Fruit fly (Drosophila melanogaster) whole organism, embryonic: ENCODE data around the gene MED14.
A peak's percentile ranks its signal among the peaks of the same experiment; 100 is the strongest.

ENCODE experiments used
- Ada2b ChIP-seq: fragments of 200-800 bp; sonication (Bioruptor generic); IDR thresholded peaks from 2 replicates; pipeline ENCODE4 v1.3.6; 2022; ENCODE audit warnings: missing biosample characterization, missing genetic modification characterization
- Awh ChIP-seq: fragments of 200-800 bp; sonication (Bioruptor generic); IDR thresholded peaks from 2 replicates; pipeline ENCODE4, ENCODE4 v1.3.6; 2022; ENCODE audit warnings: missing biosample characterization, missing genetic modification characterization
- Blimp-1 ChIP-seq: fragments of 200-800 bp; sonication (Bioruptor generic); optimal IDR thresholded peaks from 3 replicates; lab custom pipeline; 2018; ENCODE audit warnings: missing biosample characterization, missing genetic modification characterization, mild to moderate bottlenecking, moderate library complexity, missing genetic modification reagents
- CG10274 ChIP-seq: fragments of 200-800 bp; sonication (Bioruptor generic); optimal IDR thresholded peaks from 3 replicates; lab custom pipeline; 2017; ENCODE audit warnings: missing biosample characterization, mild to moderate bottlenecking, missing genetic modification characterization
- CG15073 ChIP-seq: fragments of 200-800 bp; sonication (Bioruptor generic); optimal IDR thresholded peaks from 2 replicates; lab custom pipeline; 2016; ENCODE audit warnings: missing biosample characterization, missing genetic modification characterization
- CG17802 ChIP-seq: fragments of 200-800 bp; sonication (Bioruptor generic); optimal IDR thresholded peaks from 2 replicates; lab custom pipeline; 2018; ENCODE audit warnings: missing biosample characterization, mild to moderate bottlenecking, missing genetic modification characterization, moderate library complexity
- CG17829 ChIP-seq: fragments of 200-800 bp; optimal IDR thresholded peaks from 2 replicates; lab custom pipeline; 2019; ENCODE audit warnings: missing biosample characterization, mild to moderate bottlenecking, missing genetic modification characterization, moderate library complexity
- CG1792 ChIP-seq: fragments of 200-800 bp; sonication (Bioruptor generic); optimal IDR thresholded peaks from 2 replicates; lab custom pipeline; 2016; ENCODE audit warnings: missing biosample characterization, missing genetic modification characterization
- CG18476 ChIP-seq: fragments of 200-800 bp; sonication (Bioruptor generic); optimal IDR thresholded peaks from 2 replicates; lab custom pipeline; 2016; ENCODE audit warnings: missing biosample characterization, mild to moderate bottlenecking, missing genetic modification characterization
- CG2116 ChIP-seq: fragments of 200-800 bp; sonication (Bioruptor generic); optimal IDR thresholded peaks from 3 replicates; lab custom pipeline; 2018; ENCODE audit warnings: missing biosample characterization, mild to moderate bottlenecking, missing genetic modification characterization
- CG3847 ChIP-seq: fragments of 200-800 bp; sonication (Bioruptor generic); IDR thresholded peaks from 2 replicates; pipeline ENCODE4 v1.3.6; 2022; ENCODE audit warnings: missing biosample characterization, missing genetic modification characterization
- CG4360 ChIP-seq: fragments of 200-800 bp; sonication (Bioruptor generic); IDR thresholded peaks from 2 replicates; pipeline ENCODE4 v1.3.6; 2022; ENCODE audit warnings: missing biosample characterization, missing genetic modification characterization
- CG4707 ChIP-seq: fragments of 200-800 bp; sonication (Bioruptor generic); optimal IDR thresholded peaks from 2 replicates; lab custom pipeline; 2018; ENCODE audit warnings: missing biosample characterization, mild to moderate bottlenecking, missing genetic modification characterization, moderate library complexity
- CG6654 ChIP-seq: fragments of 200-800 bp; sonication (Bioruptor generic); optimal IDR thresholded peaks from 2 replicates; lab custom pipeline; 2017; ENCODE audit warnings: missing biosample characterization, mild to moderate bottlenecking, missing genetic modification characterization
- CG6765 ChIP-seq: fragments of 200-800 bp; sonication (Bioruptor generic); optimal IDR thresholded peaks from 3 replicates; lab custom pipeline; 2017; ENCODE audit warnings: missing biosample characterization, mild to moderate bottlenecking, missing genetic modification characterization
- CG8281 ChIP-seq: fragments of 200-800 bp; sonication (Bioruptor generic); optimal IDR thresholded peaks from 2 replicates; lab custom pipeline; 2018; ENCODE audit warnings: missing biosample characterization, mild to moderate bottlenecking, missing genetic modification characterization, moderate library complexity
- CG8359 ChIP-seq: fragments of 200-800 bp; sonication (Bioruptor generic); optimal IDR thresholded peaks from 2 replicates; lab custom pipeline; 2017; ENCODE audit warnings: missing biosample characterization, mild to moderate bottlenecking, missing genetic modification characterization, borderline replicate concordance
- CHES-1-like ChIP-seq: fragments of 200-800 bp; sonication (Bioruptor generic); optimal IDR thresholded peaks from 2 replicates; lab custom pipeline; 2016; ENCODE audit warnings: missing biosample characterization, missing genetic modification characterization
- Drgx ChIP-seq: fragments of 200-800 bp; sonication (Bioruptor generic); IDR thresholded peaks from 2 replicates; pipeline ENCODE4 v1.3.6; 2022; ENCODE audit warnings: missing biosample characterization, missing genetic modification characterization
- E2f1 ChIP-seq: fragments of 200-800 bp; sonication (Bioruptor generic); IDR thresholded peaks from 2 replicates; pipeline ENCODE4 v1.3.6; 2022; ENCODE audit warnings: missing biosample characterization, missing genetic modification characterization
- Fer2 ChIP-seq: fragments of 200-800 bp; sonication (Bioruptor generic); optimal IDR thresholded peaks from 2 replicates; lab custom pipeline; 2018; ENCODE audit warnings: missing biosample characterization, mild to moderate bottlenecking, missing genetic modification characterization, moderate library complexity
- Hr78 ChIP-seq, 2 experiments: fragments of 200-800 bp in 1 of 2; fragments of >200 bp in 1 of 2; sonication (Bioruptor generic) in 1 of 2; optimal IDR thresholded peaks; 2 replicates each; lab custom pipeline; 2017 to 2019; ENCODE audit warnings: missing biosample characterization in 2 of 2, missing genetic modification characterization in 2 of 2, mild to moderate bottlenecking in 1 of 2, moderate library complexity in 1 of 2
- Mad ChIP-seq: fragments of 200-800 bp; sonication (Bioruptor generic); optimal IDR thresholded peaks from 2 replicates; lab custom pipeline; 2016; ENCODE audit warnings: missing biosample characterization, missing genetic modification characterization
- NC2α ChIP-seq: fragments of 200-800 bp; sonication (Bioruptor generic); optimal IDR thresholded peaks from 2 replicates; lab custom pipeline; 2016; ENCODE audit warnings: missing biosample characterization, missing genetic modification characterization
- Opbp ChIP-seq: fragments of 200-800 bp; sonication (Bioruptor generic); IDR thresholded peaks from 3 replicates; pipeline ENCODE4 v1.3.6; 2022; ENCODE audit warnings: missing biosample characterization, missing genetic modification characterization; ENCODE audit not compliant: partially characterized antibody
- Pdp1 ChIP-seq, 2 experiments: fragments of 200-800 bp; sonication (Bioruptor generic); optimal IDR thresholded peaks; 3 replicates each; lab custom pipeline; 2016; ENCODE audit warnings: missing biosample characterization in 2 of 2, missing genetic modification characterization in 2 of 2, mild to moderate bottlenecking in 1 of 2, moderate library complexity in 1 of 2
- Spps ChIP-seq: fragments of 200-800 bp; sonication (Bioruptor generic); optimal IDR thresholded peaks from 2 replicates; lab custom pipeline; 2018; ENCODE audit warnings: missing biosample characterization, mild to moderate bottlenecking, missing genetic modification characterization
- Tbp ChIP-seq: fragments of >200 bp; optimal IDR thresholded peaks from 2 replicates; lab custom pipeline; 2018; ENCODE audit warnings: missing biosample characterization, missing genetic modification characterization
- Usf ChIP-seq: fragments of 200-800 bp; sonication (Bioruptor generic); optimal IDR thresholded peaks from 2 replicates; lab custom pipeline; 2017; ENCODE audit warnings: missing genotype, missing biosample characterization, missing genetic modification characterization
- Xrp1 ChIP-seq: fragments of 200-800 bp; sonication (Bioruptor generic); IDR thresholded peaks from 2 replicates; pipeline ENCODE4 v1.3.6; 2022; ENCODE audit warnings: missing biosample characterization, missing genetic modification characterization
- da ChIP-seq: fragments of 200-800 bp; sonication (Bioruptor generic); optimal IDR thresholded peaks from 2 replicates; lab custom pipeline; 2016; ENCODE audit warnings: missing biosample characterization, missing genetic modification characterization
- fru ChIP-seq: fragments of >200 bp; optimal IDR thresholded peaks from 2 replicates; lab custom pipeline; 2017
- her ChIP-seq: fragments of 200-800 bp; sonication (Bioruptor generic); optimal IDR thresholded peaks from 2 replicates; lab custom pipeline; 2016; ENCODE audit warnings: missing biosample characterization, missing genetic modification characterization
- hkb ChIP-seq, 2 experiments: fragments of 200-800 bp in 1 of 2; fragments of >200 bp in 1 of 2; sonication (Bioruptor generic) in 1 of 2; IDR thresholded peaks in 1 of 2; optimal IDR thresholded peaks in 1 of 2; 2 replicates each; pipeline versions ENCODE4 v1.3.6 to Lab custom; 2017 to 2022; ENCODE audit warnings: missing biosample characterization in 1 of 2, missing genetic modification characterization in 1 of 2
- jigr1 ChIP-seq: fragments of 200-800 bp; sonication (Bioruptor generic); IDR thresholded peaks from 3 replicates; pipeline ENCODE4 v1.3.6; 2022; ENCODE audit warnings: missing biosample characterization, missing genetic modification characterization
- lmd ChIP-seq: fragments of 200-800 bp; sonication (Bioruptor generic); IDR thresholded peaks from 2 replicates; pipeline ENCODE4 v1.3.6; 2022; ENCODE audit warnings: missing biosample characterization, missing genetic modification characterization
- lov ChIP-seq, 2 experiments: fragments of 200-800 bp in 1 of 2; fragments of >200 bp in 1 of 2; sonication (Bioruptor generic) in 1 of 2; IDR thresholded peaks in 1 of 2; optimal IDR thresholded peaks in 1 of 2; 2 replicates in 1 of 2; 3 replicates in 1 of 2; pipeline versions ENCODE4 v1.3.6 to Lab custom; 2017 to 2022; ENCODE audit warnings: missing biosample characterization in 1 of 2, missing genetic modification characterization in 1 of 2
- luna ChIP-seq: fragments of 200-800 bp; sonication (Bioruptor generic); optimal IDR thresholded peaks from 2 replicates; lab custom pipeline; 2016; ENCODE audit warnings: missing biosample characterization, missing genetic modification characterization
- odd ChIP-seq: fragments of 200-800 bp; sonication (Bioruptor generic); optimal IDR thresholded peaks from 2 replicates; lab custom pipeline; 2017; ENCODE audit warnings: missing biosample characterization, mild to moderate bottlenecking, missing genetic modification characterization
- p53 ChIP-seq: fragments of 200-800 bp; sonication (Bioruptor generic); optimal IDR thresholded peaks from 2 replicates; lab custom pipeline; 2016; ENCODE audit warnings: missing biosample characterization, missing genetic modification characterization
- peb ChIP-seq: fragments of 200-800 bp; sonication (Bioruptor generic); IDR thresholded peaks from 2 replicates; pipeline ENCODE4 v1.3.6; 2022; ENCODE audit warnings: missing biosample characterization, missing genetic modification characterization
- pita ChIP-seq: fragments of 200-800 bp; sonication (Bioruptor generic); optimal IDR thresholded peaks from 2 replicates; lab custom pipeline; 2017; ENCODE audit warnings: missing biosample characterization, mild to moderate bottlenecking, missing genetic modification characterization
- pnt ChIP-seq: fragments of 200-800 bp; sonication (Bioruptor generic); optimal IDR thresholded peaks from 3 replicates; lab custom pipeline; 2016; ENCODE audit warnings: missing biosample characterization, missing genetic modification characterization
- repo ChIP-seq: fragments of 200-800 bp; sonication (Bioruptor generic); optimal IDR thresholded peaks from 2 replicates; lab custom pipeline; 2016; ENCODE audit warnings: missing biosample characterization, missing genetic modification characterization
- sd ChIP-seq: fragments of 200-800 bp; sonication (Bioruptor generic); optimal IDR thresholded peaks from 3 replicates; lab custom pipeline; 2018; ENCODE audit warnings: missing biosample characterization, mild to moderate bottlenecking, missing genetic modification characterization, moderate library complexity
- sim ChIP-seq: fragments of 200-800 bp; sonication (Bioruptor generic); IDR thresholded peaks from 2 replicates; pipeline ENCODE4 v1.3.6; 2022; ENCODE audit warnings: missing biosample characterization, missing genetic modification characterization
- slbo ChIP-seq: fragments of 200-800 bp; sonication (Bioruptor generic); IDR thresholded peaks from 2 replicates; pipeline ENCODE4 v1.3.6; 2022; ENCODE audit warnings: missing biosample characterization, missing genetic modification characterization
- sna ChIP-seq: fragments of 200-800 bp; sonication (Bioruptor generic); IDR thresholded peaks from 2 replicates; pipeline ENCODE4 v1.3.6; 2022; ENCODE audit warnings: missing biosample characterization, missing genetic modification characterization; ENCODE audit not compliant: partially characterized antibody
- toy ChIP-seq: fragments of 200-800 bp; sonication (Bioruptor generic); IDR thresholded peaks from 2 replicates; pipeline ENCODE4 v1.3.6; 2022; ENCODE audit warnings: missing biosample characterization, missing genetic modification characterization
- tup ChIP-seq: fragments of 200-800 bp; sonication (Bioruptor generic); optimal IDR thresholded peaks from 2 replicates; lab custom pipeline; 2016; ENCODE audit warnings: missing biosample characterization, mild to moderate bottlenecking, missing genetic modification characterization, moderate library complexity

MED14 gene

dm6 chr3L:629353-629915, 36.4 kb downstream of the MED14 start (continued):
- TF ChIP-seq Mad (GFP tag; lab: Kevin White, UChicago) (no peak), sd (peak; percentile 81), lmd (GFP tag; lab: Robert Waterston, UW) (0 out of 2 replicates have a peak, but pooled peaks have one; percentile 9), luna (GFP tag; lab: Kevin White, UChicago) (no peak), p53 (GFP tag; lab: Kevin White, UChicago) (no peak), Blimp-1 (GFP tag; lab: Kevin White, UChicago) (peak; percentile 21), CG4360 (peak; percentile 91), Xrp1 (GFP tag; lab: Robert Waterston, UW) (peak; percentile 15; the same call in 1 of the 2 replicates), her (GFP tag; lab: Kevin White, UChicago) (no peak), hkb (optimal IDR thresholded peaks at IDR 0.05; lab: Kevin White, UChicago) (no peak), hkb (GFP tag; IDR thresholded peaks at IDR 0.05; lab: Robert Waterston, UW) (peak; percentile 47; the same call in 1 of the 2 replicates), CG18476 (GFP tag; lab: Kevin White, UChicago) (no peak), Pdp1 (GFP tag; optimal IDR thresholded peaks at IDR 0.05; lab: Kevin White, UChicago) (peak in 1 of 2 experiments; percentile 99), Spps (tag; lab: Kevin White, UChicago) (no peak), CG6654 (no peak), CG4707 (GFP tag; lab: Kevin White, UChicago) (no peak), CHES-1-like (GFP tag; lab: Kevin White, UChicago) (no peak), Ada2b (no peak), pnt (GFP tag; lab: Kevin White, UChicago) (no peak), lov (optimal IDR thresholded peaks at IDR 0.05; lab: Kevin White, UChicago) (no peak), lov (GFP tag; IDR thresholded peaks at IDR 0.05; lab: Robert Waterston, UW) (no peak), E2f1 (GFP tag; lab: Robert Waterston, UW) (no peak), Hr78 (GFP tag; optimal IDR thresholded peaks at IDR 0.05; lab: Kevin White, UChicago) (no peak), CG2116 (GFP tag; lab: Kevin White, UChicago) (no peak), NC2α (GFP tag; lab: Kevin White, UChicago) (no peak), Opbp (GFP tag; lab: Robert Waterston, UW) (no peak), CG6765 (GFP tag; lab: Kevin White, UChicago) (peak; percentile 64), slbo (no peak), CG8281 (tag; lab: Kevin White, UChicago) (no peak), CG17829 (no peak), odd (GFP tag; lab: Kevin White, UChicago) (no peak), Drgx (GFP tag; lab: Robert Waterston, UW) (peak; percentile 49), CG3847 (GFP tag; lab: Robert Waterston, UW) (0 out of 2 replicates have a peak, but pooled peaks have one; percentile 11), toy (GFP tag; lab: Robert Waterston, UW) (no peak), CG17802 (tag; lab: Kevin White, UChicago) (no peak), Tbp (GFP tag; lab: Kevin White, UChicago) (no peak), CG1792 (GFP tag; lab: Kevin White, UChicago) (no peak), sna (GFP tag; lab: Robert Waterston, UW) (no peak), Awh (GFP tag; lab: Robert Waterston, UW) (no peak), jigr1 (GFP tag; lab: Robert Waterston, UW) (no peak), repo (GFP tag; lab: Kevin White, UChicago) (no peak), fru (lab: Kevin White, UChicago) (no peak), Fer2 (no peak), peb (GFP tag; lab: Robert Waterston, UW) (no peak; the same call in 1 of the 2 replicates), sim (GFP tag; lab: Robert Waterston, UW) (no peak), CG8359 (GFP tag; lab: Kevin White, UChicago) (peak; percentile 1), tup (GFP tag; lab: Kevin White, UChicago) (no peak), da (no peak), pita (no peak), CG15073 (GFP tag; lab: Kevin White, UChicago) (no peak), Usf (GFP tag; lab: Kevin White, UChicago) (no peak), CG10274 (GFP tag; lab: Kevin White, UChicago) (no peak)
